Fruit fly (Drosophila melanogaster) whole organism, embryonic: ENCODE measurements around the gene MCTS1.

Source experiments
- Aef1 ChIP-seq: fragments of 200-800 bp; sonication (Bioruptor generic); IDR thresholded peaks from 3 replicates; pipeline ENCODE4 v1.3.6; 2022; ENCODE audit warnings: missing biosample characterization, missing genetic modification characterization
- Bgb ChIP-seq: fragments of 200-800 bp; sonication (Bioruptor generic); IDR thresholded peaks from 2 replicates; pipeline ENCODE4 v1.3.6; 2022; ENCODE audit warnings: missing biosample characterization, missing genetic modification characterization; ENCODE audit not compliant: partially characterized antibody
- Blimp-1 ChIP-seq: fragments of 200-800 bp; sonication (Bioruptor generic); optimal IDR thresholded peaks from 3 replicates; lab custom pipeline; 2018; ENCODE audit warnings: missing biosample characterization, missing genetic modification characterization, mild to moderate bottlenecking, moderate library complexity, missing genetic modification reagents
- CG10267 ChIP-seq: fragments of 200-800 bp; sonication (Bioruptor generic); optimal IDR thresholded peaks from 2 replicates; lab custom pipeline; 2018; ENCODE audit warnings: missing biosample characterization, mild to moderate bottlenecking, missing genetic modification characterization, moderate library complexity
- CG10654 ChIP-seq: fragments of 200-800 bp; sonication (Bioruptor generic); optimal IDR thresholded peaks from 2 replicates; lab custom pipeline; 2016; ENCODE audit warnings: missing biosample characterization, missing genetic modification characterization
- CG12391 ChIP-seq: fragments of 200-800 bp; sonication (Bioruptor generic); optimal IDR thresholded peaks from 3 replicates; lab custom pipeline; 2018; ENCODE audit warnings: missing biosample characterization, mild to moderate bottlenecking, missing genetic modification characterization, moderate library complexity
- CG14014 ChIP-seq: fragments of 200-800 bp; sonication (Bioruptor generic); IDR thresholded peaks from 2 replicates; pipeline ENCODE4 v1.3.6; 2022; ENCODE audit warnings: missing biosample characterization, missing genetic modification characterization
- CG14710 ChIP-seq: fragments of 200-800 bp; sonication (Bioruptor generic); optimal IDR thresholded peaks from 3 replicates; lab custom pipeline; 2019; ENCODE audit warnings: missing biosample characterization, mild to moderate bottlenecking, missing genetic modification characterization, moderate library complexity
- CG1529 ChIP-seq: fragments of 200-800 bp; sonication (Bioruptor generic); optimal IDR thresholded peaks from 3 replicates; lab custom pipeline; 2018; ENCODE audit warnings: missing biosample characterization, missing genetic modification characterization
- CG16815 ChIP-seq: fragments of 200-800 bp; sonication (Bioruptor generic); optimal IDR thresholded peaks from 3 replicates; lab custom pipeline; 2017; ENCODE audit warnings: missing biosample characterization, mild to moderate bottlenecking, missing genetic modification characterization
- CG17802 ChIP-seq: fragments of 200-800 bp; sonication (Bioruptor generic); optimal IDR thresholded peaks from 2 replicates; lab custom pipeline; 2018; ENCODE audit warnings: missing biosample characterization, mild to moderate bottlenecking, missing genetic modification characterization, moderate library complexity
- CG31441 ChIP-seq: fragments of 200-800 bp; sonication (Bioruptor generic); IDR thresholded peaks from 2 replicates; pipeline ENCODE4 v1.3.6; 2022; ENCODE audit warnings: missing biosample characterization, missing genetic modification characterization
- CG33213 ChIP-seq: fragments of 200-800 bp; sonication (Bioruptor generic); optimal IDR thresholded peaks from 3 replicates; lab custom pipeline; 2016; ENCODE audit warnings: missing biosample characterization, missing genetic modification characterization
- CG42726 ChIP-seq: fragments of 200-800 bp; sonication (Bioruptor generic); IDR thresholded peaks from 2 replicates; pipeline ENCODE4 v1.3.6; 2022; ENCODE audit warnings: missing biosample characterization, missing genetic modification characterization; ENCODE audit not compliant: partially characterized antibody
- CG6813 ChIP-seq: fragments of 200-800 bp; sonication (Bioruptor generic); optimal IDR thresholded peaks from 2 replicates; lab custom pipeline; 2017; ENCODE audit warnings: missing biosample characterization, missing genetic modification characterization, mild to moderate bottlenecking, moderate library complexity, missing genetic modification reagents
- CG9609 ChIP-seq: fragments of 200-800 bp; sonication (Bioruptor generic); optimal IDR thresholded peaks from 3 replicates; lab custom pipeline; 2016; ENCODE audit warnings: missing biosample characterization, missing genetic modification characterization
- Deaf1 ChIP-seq: fragments of 200-800 bp; optimal IDR thresholded peaks from 3 replicates; lab custom pipeline; 2019; ENCODE audit warnings: missing biosample characterization, mild to moderate bottlenecking, missing genetic modification characterization, moderate library complexity
- Ets65A ChIP-seq: fragments of 200-800 bp; sonication (Bioruptor generic); peaks from one replicate; lab custom pipeline; 2016; ENCODE audit warnings: missing biosample characterization, missing genetic modification characterization
- HmgZ ChIP-seq: fragments of 200-800 bp; sonication (Bioruptor generic); optimal IDR thresholded peaks from 2 replicates; lab custom pipeline; 2018; ENCODE audit warnings: missing biosample characterization, mild to moderate bottlenecking, missing genetic modification characterization
- Lhr ChIP-seq: fragments of 200-800 bp; sonication (Bioruptor generic); optimal IDR thresholded peaks from 3 replicates; lab custom pipeline; 2017; ENCODE audit warnings: mild to moderate bottlenecking, missing biosample characterization, missing genetic modification reagents, missing genetic modification characterization
- Meics ChIP-seq: fragments of 200-800 bp; sonication (Bioruptor generic); optimal IDR thresholded peaks from 2 replicates; lab custom pipeline; 2017; ENCODE audit warnings: missing biosample characterization, mild to moderate bottlenecking, missing genetic modification characterization
- NfI ChIP-seq: fragments of 200-800 bp; sonication (Bioruptor generic); optimal IDR thresholded peaks from 3 replicates; lab custom pipeline; 2018; ENCODE audit warnings: missing biosample characterization, mild to moderate bottlenecking, missing genetic modification characterization, moderate library complexity
- Opbp ChIP-seq: fragments of 200-800 bp; sonication (Bioruptor generic); IDR thresholded peaks from 3 replicates; pipeline ENCODE4 v1.3.6; 2022; ENCODE audit warnings: missing biosample characterization, missing genetic modification characterization; ENCODE audit not compliant: partially characterized antibody
- Pdp1 ChIP-seq, 2 experiments: fragments of 200-800 bp; sonication (Bioruptor generic); optimal IDR thresholded peaks; 3 replicates each; lab custom pipeline; 2016; ENCODE audit warnings: missing biosample characterization in 2 of 2, missing genetic modification characterization in 2 of 2, mild to moderate bottlenecking in 1 of 2, moderate library complexity in 1 of 2
- YL-1 ChIP-seq: fragments of 200-800 bp; sonication (Bioruptor generic); optimal IDR thresholded peaks from 3 replicates; lab custom pipeline; 2017; ENCODE audit warnings: missing biosample characterization, mild to moderate bottlenecking, missing genetic modification characterization
- al ChIP-seq: fragments of 200-800 bp; sonication (Bioruptor generic); IDR thresholded peaks from 2 replicates; pipeline ENCODE4 v1.3.6; 2022; ENCODE audit warnings: missing biosample characterization, missing genetic modification characterization
- amos ChIP-seq: fragments of 200-800 bp; sonication (Bioruptor generic); IDR thresholded peaks from 2 replicates; pipeline ENCODE4 v1.3.6; 2022; ENCODE audit warnings: missing biosample characterization, missing genetic modification characterization; ENCODE audit not compliant: partially characterized antibody
- ato ChIP-seq: fragments of 200-800 bp; sonication (Bioruptor generic); IDR thresholded peaks from 2 replicates; pipeline ENCODE4 v1.3.6; 2022; ENCODE audit warnings: missing biosample characterization, missing genetic modification characterization; ENCODE audit not compliant: partially characterized antibody
- bsh ChIP-seq, 2 experiments: fragments of 200-800 bp; sonication (Bioruptor generic); optimal IDR thresholded peaks; 2 replicates each; lab custom pipeline; 2017 to 2018; ENCODE audit warnings: mild to moderate bottlenecking in 2 of 2, missing biosample characterization in 2 of 2, missing genetic modification characterization in 2 of 2, moderate library complexity in 1 of 2
- chinmo ChIP-seq: fragments of 200-800 bp; sonication (Bioruptor generic); IDR thresholded peaks from 4 replicates; pipeline ENCODE4 v1.3.6; 2022; ENCODE audit warnings: missing biosample characterization, missing genetic modification characterization; ENCODE audit not compliant: partially characterized antibody
- ci ChIP-seq: fragments of 200-800 bp; sonication (Bioruptor generic); IDR thresholded peaks from 3 replicates; pipeline ENCODE4 v1.3.6; 2022; ENCODE audit warnings: missing biosample characterization, missing genetic modification characterization
- crol ChIP-seq: fragments of 200-800 bp; sonication (Bioruptor generic); IDR thresholded peaks from 2 replicates; pipeline ENCODE4 v1.3.6; 2022; ENCODE audit warnings: missing biosample characterization, missing genetic modification characterization
- dimm ChIP-seq: fragments of 200-800 bp; sonication (Bioruptor generic); IDR thresholded peaks from 2 replicates; pipeline ENCODE4 v1.3.6; 2022; ENCODE audit warnings: missing biosample characterization, missing genetic modification characterization
- gfzf ChIP-seq: fragments of 200-800 bp; sonication (Bioruptor generic); optimal IDR thresholded peaks from 2 replicates; lab custom pipeline; 2016; ENCODE audit warnings: missing biosample characterization, mild to moderate bottlenecking, missing genetic modification characterization, moderate library complexity
- gsb-n ChIP-seq: fragments of 200-800 bp; sonication (Bioruptor generic); optimal IDR thresholded peaks from 3 replicates; lab custom pipeline; 2018; ENCODE audit warnings: missing biosample characterization, mild to moderate bottlenecking, missing genetic modification characterization
- hbn ChIP-seq: fragments of 200-800 bp; sonication (Bioruptor generic); IDR thresholded peaks from 2 replicates; pipeline ENCODE4 v1.3.6; 2022; ENCODE audit warnings: missing biosample characterization, missing genetic modification characterization; ENCODE audit not compliant: partially characterized antibody
- inv ChIP-seq: fragments of 200-800 bp; sonication (Bioruptor generic); IDR thresholded peaks from 2 replicates; pipeline ENCODE4 v1.3.6; 2022; ENCODE audit warnings: missing biosample characterization, missing genetic modification characterization; ENCODE audit not compliant: partially characterized antibody
- kni ChIP-seq: fragments of 200-800 bp; sonication (Bioruptor generic); optimal IDR thresholded peaks from 3 replicates; lab custom pipeline; 2017; ENCODE audit warnings: mild to moderate bottlenecking, missing biosample characterization, missing genetic modification reagents, missing genetic modification characterization
- lab ChIP-seq: fragments of 200-800 bp; sonication (Bioruptor generic); optimal IDR thresholded peaks from 3 replicates; lab custom pipeline; 2017; ENCODE audit warnings: missing biosample characterization, missing genetic modification characterization, mild to moderate bottlenecking, moderate library complexity, missing genetic modification reagents
- nmo ChIP-seq: fragments of 200-800 bp; sonication (Bioruptor generic); optimal IDR thresholded peaks from 2 replicates; lab custom pipeline; 2018; ENCODE audit warnings: missing biosample characterization, mild to moderate bottlenecking, missing genetic modification characterization, moderate library complexity
- oc ChIP-seq: fragments of 200-800 bp; sonication (Bioruptor generic); optimal IDR thresholded peaks from 2 replicates; lab custom pipeline; 2018; ENCODE audit warnings: missing biosample characterization, mild to moderate bottlenecking, missing genetic modification characterization, moderate library complexity
- salm ChIP-seq: fragments of 200-800 bp; sonication (Bioruptor generic); optimal IDR thresholded peaks from 2 replicates; lab custom pipeline; 2018; ENCODE audit warnings: missing biosample characterization, mild to moderate bottlenecking, missing genetic modification characterization
- stwl ChIP-seq: fragments of 200-800 bp; sonication (Bioruptor generic); optimal IDR thresholded peaks from 3 replicates; lab custom pipeline; 2018; ENCODE audit warnings: missing biosample characterization, mild to moderate bottlenecking, missing genetic modification characterization, moderate library complexity
- ttk ChIP-seq: fragments of 200-800 bp; sonication (Bioruptor generic); IDR thresholded peaks from 2 replicates; pipeline ENCODE4 v2.1.2; 2022; ENCODE audit warnings: missing biosample characterization, missing genetic modification characterization
- usp ChIP-seq: fragments of >200 bp; optimal IDR thresholded peaks from 2 replicates; lab custom pipeline; 2017; ENCODE audit warnings: missing biosample characterization, missing genetic modification characterization
- vvl ChIP-seq: fragments of 200-800 bp; sonication (Bioruptor generic); IDR thresholded peaks from 2 replicates; pipeline ENCODE4 v1.3.6; 2022; ENCODE audit warnings: missing biosample characterization, missing genetic modification characterization
- zen2 ChIP-seq: fragments of 200-800 bp; sonication (Bioruptor generic); IDR thresholded peaks from 3 replicates; pipeline ENCODE4 v1.3.6; 2022; ENCODE audit warnings: missing biosample characterization, missing genetic modification characterization; ENCODE audit not compliant: partially characterized antibody
- zfh1 ChIP-seq: fragments of 200-800 bp; sonication (Bioruptor generic); IDR thresholded peaks from 3 replicates; pipeline ENCODE4 v1.3.6; 2022; ENCODE audit warnings: missing biosample characterization, missing genetic modification characterization
- zfh2 ChIP-seq: fragments of 200-800 bp; sonication (Bioruptor generic); optimal IDR thresholded peaks from 2 replicates; lab custom pipeline; 2016; ENCODE audit warnings: missing biosample characterization, missing genetic modification characterization

MCTS1 gene

DNA sequence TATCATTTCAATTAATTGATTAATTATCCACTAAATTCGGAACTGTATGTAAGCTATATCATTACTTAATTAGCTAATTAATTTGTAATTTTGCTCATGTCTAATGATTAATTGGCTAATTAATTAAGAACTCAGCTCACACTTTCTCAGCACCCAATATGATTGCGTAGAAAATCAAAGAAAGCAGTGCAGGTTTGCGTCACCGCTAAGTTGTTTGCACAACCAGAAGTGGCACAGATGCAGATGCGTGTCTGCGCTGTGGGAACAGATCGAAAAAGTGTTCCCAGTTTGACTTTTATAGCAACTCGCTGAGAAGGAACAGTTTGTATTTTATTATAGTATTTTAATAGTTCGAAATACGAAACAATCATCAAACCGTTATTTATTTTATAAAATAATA, 45.6 kb upstream of the MCTS1 start (continued):
- TF ChIP-seq vvl (GFP tag; lab: Robert Waterston, UW) (peak; percentile 34; the same call in 1 of the 2 replicates), inv (GFP tag; lab: Robert Waterston, UW) (no peak), NfI (GFP tag; lab: Kevin White, UChicago) (peak; percentile 26), zen2 (GFP tag; lab: Robert Waterston, UW) (no peak), stwl (peak; percentile 60), CG10267 (tag; lab: Kevin White, UChicago) (peak; percentile 5), CG31441 (GFP tag; lab: Robert Waterston, UW) (no peak), ci (GFP tag; lab: Robert Waterston, UW) (0 out of 3 replicates have a peak, but pooled peaks have one; percentile 42), Lhr (GFP tag; lab: Kevin White, UChicago) (peak; percentile 44), Bgb (GFP tag; lab: Robert Waterston, UW) (peak; percentile 25; the same call in 1 of the 2 replicates), nmo (peak; percentile 7), Opbp (peak; percentile 32; the same call in 1 of the 3 replicates), gfzf (peak; percentile 4), ato (GFP tag; lab: Robert Waterston, UW) (no peak), HmgZ (tag; lab: Kevin White, UChicago) (peak; percentile 40), amos (GFP tag; lab: Robert Waterston, UW) (peak; percentile 22; the same call in 1 of the 2 replicates), CG14710 (peak; percentile 36), al (GFP tag; lab: Robert Waterston, UW) (no peak), CG12391 (peak; percentile 7), Blimp-1 (peak; percentile 0), oc (tag; lab: Kevin White, UChicago) (no peak), gsb-n (tag; lab: Kevin White, UChicago) (peak; percentile 20), Ets65A (GFP tag; lab: Kevin White, UChicago) (peak; percentile 76), CG33213 (GFP tag; lab: Kevin White, UChicago) (peak; percentile 22), Pdp1 (GFP tag; optimal IDR thresholded peaks at IDR 0.05; lab: Kevin White, UChicago) (peak in 1 of 2 experiments; percentile 54), bsh (GFP tag; optimal IDR thresholded peaks at IDR 0.05; lab: Kevin White, UChicago) (peak in 1 of 2 experiments; percentile 7), YL-1 (GFP tag; lab: Kevin White, UChicago) (no peak), CG42726 (GFP tag; lab: Robert Waterston, UW) (peak; percentile 61; the same call in 1 of the 2 replicates), Aef1 (GFP tag; lab: Robert Waterston, UW) (no peak), crol (GFP tag; lab: Robert Waterston, UW) (no peak), zfh2 (GFP tag; lab: Kevin White, UChicago) (no peak)
- TF ChIP-seq, all 482 proteins: peak for 50

DNA sequence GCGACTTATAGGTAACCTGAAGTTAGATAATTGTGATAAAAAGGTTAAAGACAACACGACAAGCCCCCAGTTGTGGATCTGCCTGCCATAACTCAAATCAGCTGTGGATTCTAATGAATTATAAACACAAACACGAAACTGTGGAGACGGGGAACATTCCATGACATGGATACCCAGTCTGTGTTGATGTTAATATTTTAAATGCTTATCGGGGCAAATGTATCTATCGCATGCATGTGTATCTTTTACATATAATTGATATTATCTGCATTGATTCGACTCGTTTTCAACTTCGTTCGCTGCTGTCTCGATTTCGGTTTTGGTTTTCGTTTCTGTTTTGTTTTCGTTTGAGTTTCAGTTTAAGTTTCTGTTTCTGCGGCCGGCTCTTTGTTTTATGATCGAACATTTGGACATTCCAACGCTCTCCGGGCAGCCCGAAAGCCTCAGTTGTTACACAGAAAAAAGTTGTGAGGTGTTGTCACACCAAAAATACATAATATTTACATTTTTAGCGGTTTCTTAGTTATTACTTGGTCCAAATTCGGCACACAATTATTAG, 44.8 kb upstream of the MCTS1 start:
- TF ChIP-seq CG9609 (GFP tag; lab: Kevin White, UChicago), result no peak
- TF ChIP-seq lab, result no peak
- no peak for TF ChIP-seq Meics (GFP tag; lab: Kevin White, UChicago)
- no peak for TF ChIP-seq CG16815 (GFP tag; lab: Kevin White, UChicago)
- TF ChIP-seq CG1529, result no peak
- no peak for TF ChIP-seq CG14014
- TF ChIP-seq dimm (GFP tag; lab: Robert Waterston, UW), result no peak
- TF ChIP-seq CG17802 (tag; lab: Kevin White, UChicago), result no peak
- no peak for TF ChIP-seq ttk (GFP tag; lab: Robert Waterston, UW)
- peak; percentile 19 for TF ChIP-seq Deaf1 (tag; lab: Kevin White, UChicago)
- TF ChIP-seq hbn (GFP tag; lab: Robert Waterston, UW), result no peak
- peak; percentile 18 for TF ChIP-seq salm
- TF ChIP-seq chinmo, result 0 out of 4 replicates have a peak, but pooled peaks have one; percentile 9
- TF ChIP-seq kni (GFP tag; lab: Kevin White, UChicago), result peak; percentile 76
- TF ChIP-seq CG6813, result no peak
- no peak for TF ChIP-seq usp
- TF ChIP-seq CG10654, result no peak
- no peak for TF ChIP-seq zfh1 (GFP tag; lab: Robert Waterston, UW)
